Worm (Caenorhabditis elegans) whole organism, young adult: Measurements from ENCODE around the gene ZC262.13.

Experiments
- B0019.2 ChIP-seq: fragments of 200-800 bp; sonication (Bioruptor generic); conservative IDR thresholded peaks from 2 replicates; pipeline ENCODE4 v1.3.6; 2022; ENCODE audit warnings: missing genetic modification reagents, missing genetic modification characterization, missing compliant biosample characterization
- C17E4.6 ChIP-seq: fragments of 200-800 bp; sonication (Bioruptor generic); IDR thresholded peaks from 2 replicates; pipeline ENCODE4 v1.3.6; 2022; ENCODE audit warnings: missing genetic modification reagents, missing genetic modification characterization, missing compliant biosample characterization
- F23B12.7 ChIP-seq: sonication (generic microtip); optimal IDR thresholded peaks from 2 replicates; lab custom pipeline; 2017; ENCODE audit warnings: missing genetic modification characterization, mild to moderate bottlenecking, missing compliant biosample characterization, antibody characterized with exemption, moderate library complexity; ENCODE audit not compliant: insufficient read depth
- F39B2.1 ChIP-seq: fragments of 200-800 bp; sonication (Bioruptor generic); IDR thresholded peaks from 2 replicates; pipeline ENCODE4 v1.3.6; 2022; ENCODE audit warnings: missing genetic modification reagents, missing genetic modification characterization, missing compliant biosample characterization
- F52B5.7 ChIP-seq: sonication (generic microtip); optimal IDR thresholded peaks from 2 replicates; lab custom pipeline; 2016; ENCODE audit warnings: mild to moderate bottlenecking, missing genetic modification characterization, missing compliant biosample characterization
- F55B11.4 ChIP-seq: sonication (generic microtip); optimal IDR thresholded peaks from 2 replicates; lab custom pipeline; 2016; ENCODE audit warnings: missing compliant biosample characterization, missing genetic modification characterization, borderline replicate concordance; ENCODE audit not compliant: insufficient read depth
- K11D2.4 ChIP-seq: fragments of 200-800 bp; sonication (Bioruptor generic); IDR thresholded peaks from 2 replicates; pipeline ENCODE4 v1.3.6; 2022; ENCODE audit warnings: missing genetic modification reagents, missing genetic modification characterization, missing compliant biosample characterization
- K12H6.12 ChIP-seq: fragments of 200-800 bp; sonication (Bioruptor generic); optimal IDR thresholded peaks from 2 replicates; lab custom pipeline; 2018; ENCODE audit warnings: mild to moderate bottlenecking, missing genetic modification characterization, missing compliant biosample characterization
- T26A5.8 ChIP-seq: sonication (generic microtip); optimal IDR thresholded peaks from 2 replicates; lab custom pipeline; 2016; ENCODE audit warnings: missing genetic modification characterization, missing compliant biosample characterization
- Y53F4B.3 ChIP-seq: fragments of 200-800 bp; sonication (Bioruptor generic); IDR thresholded peaks from 2 replicates; pipeline ENCODE4 v1.3.6; 2022; ENCODE audit warnings: missing genetic modification reagents, missing genetic modification characterization, missing compliant biosample characterization
- Y95B8A.8 ChIP-seq: fragments of 200-800 bp; sonication (Bioruptor generic); IDR thresholded peaks from 2 replicates; pipeline ENCODE4 v1.3.6; 2022; ENCODE audit warnings: missing genetic modification reagents, missing genetic modification characterization, missing compliant biosample characterization
- ama-1 ChIP-seq, 3 experiments: fragments of 150-350 bp in 1 of 3; sonication (generic microtip) in 2 of 3; optimal IDR thresholded peaks; 2 replicates each; lab custom pipeline; 2014 to 2018; ENCODE audit warnings: missing biosample characterization in 2 of 3, missing genetic modification characterization in 2 of 3, missing genetic modification reagents in 2 of 3
- aptf-2 ChIP-seq: fragments of 200-800 bp; sonication (Bioruptor generic); conservative IDR thresholded peaks from 2 replicates; pipeline ENCODE4 v1.3.6; 2022; ENCODE audit warnings: missing genetic modification reagents, missing genetic modification characterization, missing compliant biosample characterization
- atf-7 ChIP-seq: sonication (generic microtip); optimal IDR thresholded peaks from 2 replicates; lab custom pipeline; 2017; ENCODE audit warnings: mild to moderate bottlenecking, missing genetic modification characterization, missing compliant biosample characterization
- attf-3 ChIP-seq: fragments of 200-800 bp; sonication (Bioruptor generic); conservative IDR thresholded peaks from 2 replicates; pipeline ENCODE4 v1.3.6; 2022; ENCODE audit warnings: missing genetic modification reagents, missing genetic modification characterization, missing compliant biosample characterization
- bed-1 ChIP-seq: fragments of 200-800 bp; sonication (Bioruptor generic); IDR thresholded peaks from 2 replicates; pipeline ENCODE4 v1.3.6; 2022; ENCODE audit warnings: missing genetic modification reagents, missing genetic modification characterization, missing compliant biosample characterization
- bed-2 ChIP-seq: fragments of 200-800 bp; sonication (Bioruptor generic); IDR thresholded peaks from 2 replicates; pipeline ENCODE4 v1.3.6; 2022; ENCODE audit warnings: missing genetic modification reagents, missing genetic modification characterization, missing compliant biosample characterization
- cebp-1 ChIP-seq, 2 experiments: fragments of 200-800 bp in 1 of 2; sonication (Bioruptor generic) in 1 of 2; sonication (generic microtip) in 1 of 2; IDR thresholded peaks in 1 of 2; optimal IDR thresholded peaks in 1 of 2; 2 replicates each; pipeline versions ENCODE4 v1.3.6 to Lab custom; 2017 to 2022; ENCODE audit warnings: missing compliant biosample characterization in 2 of 2, missing genetic modification characterization in 2 of 2, mild to moderate bottlenecking in 1 of 2, missing genetic modification reagents in 1 of 2, moderate library complexity in 1 of 2
- cebp-2 ChIP-seq: fragments of 200-800 bp; sonication (Bioruptor generic); IDR thresholded peaks from 2 replicates; pipeline ENCODE4 v1.3.6; 2022; ENCODE audit warnings: missing genetic modification characterization, missing compliant biosample characterization
- ceh-100 ChIP-seq: fragments of 200-800 bp; sonication (Bioruptor generic); IDR thresholded peaks from 2 replicates; pipeline ENCODE4 v1.3.6; 2022; ENCODE audit warnings: missing genetic modification reagents, missing genetic modification characterization, missing compliant biosample characterization
- ceh-27 ChIP-seq: fragments of 200-800 bp; sonication (Bioruptor generic); optimal IDR thresholded peaks from 2 replicates; lab custom pipeline; 2018; ENCODE audit warnings: mild to moderate bottlenecking, missing genetic modification characterization, moderate library complexity, missing compliant biosample characterization
- ceh-91 ChIP-seq: fragments of 200-800 bp; sonication (Bioruptor generic); IDR thresholded peaks from 2 replicates; pipeline ENCODE4 v1.3.6; 2022; ENCODE audit warnings: missing genetic modification reagents, missing genetic modification characterization, missing compliant biosample characterization
- dpff-1 ChIP-seq: sonication (generic microtip); optimal IDR thresholded peaks from 2 replicates; lab custom pipeline; 2017; ENCODE audit warnings: mild to moderate bottlenecking, missing genetic modification characterization, missing compliant biosample characterization
- dpl-1 ChIP-seq: fragments of 150-350 bp; optimal IDR thresholded peaks from 2 replicates; lab custom pipeline; 2014; ENCODE audit warnings: missing biosample characterization, missing genetic modification reagents, missing genetic modification characterization
- egl-18 ChIP-seq: fragments of 200-800 bp; sonication (Bioruptor generic); IDR thresholded peaks from 2 replicates; pipeline ENCODE4 v1.3.6; 2022; ENCODE audit warnings: missing genetic modification reagents, missing genetic modification characterization, missing compliant biosample characterization
- egl-44 ChIP-seq: fragments of 200-800 bp; sonication (Bioruptor generic); IDR thresholded peaks from 2 replicates; pipeline ENCODE4 v1.3.6; 2022; ENCODE audit warnings: missing genetic modification reagents, missing genetic modification characterization, missing compliant biosample characterization
- gei-17 ChIP-seq: fragments of 200-800 bp; sonication (Bioruptor generic); optimal IDR thresholded peaks from 2 replicates; lab custom pipeline; 2018; ENCODE audit warnings: mild to moderate bottlenecking, missing genetic modification characterization, missing compliant biosample characterization
- hlh-26 ChIP-seq: fragments of 200-800 bp; sonication (Bioruptor generic); conservative IDR thresholded peaks from 2 replicates; pipeline ENCODE4 v1.3.6; 2022; ENCODE audit warnings: missing genetic modification reagents, missing genetic modification characterization, missing compliant biosample characterization
- hmg-1.2 ChIP-seq: fragments of 200-800 bp; sonication (Bioruptor generic); IDR thresholded peaks from 2 replicates; pipeline ENCODE4 v1.3.6; 2022; ENCODE audit warnings: missing genetic modification reagents, missing genetic modification characterization, missing compliant biosample characterization
- hmg-20 ChIP-seq: fragments of 200-800 bp; sonication (Bioruptor generic); IDR thresholded peaks from 2 replicates; pipeline ENCODE4 v1.3.6; 2022; ENCODE audit warnings: missing genetic modification reagents, missing genetic modification characterization, missing compliant biosample characterization
- hrde-1 ChIP-seq: sonication (generic microtip); optimal IDR thresholded peaks from 2 replicates; lab custom pipeline; 2016; ENCODE audit warnings: missing genetic modification characterization, mild to moderate bottlenecking, missing compliant biosample characterization, moderate library complexity, missing genotype, missing genetic modification reagents, borderline replicate concordance
- lag-1 ChIP-seq: fragments of 200-800 bp; sonication (Bioruptor generic); IDR thresholded peaks from 2 replicates; pipeline ENCODE4 v1.3.6; 2022; ENCODE audit warnings: missing genetic modification reagents, missing genetic modification characterization, missing compliant biosample characterization
- let-526 ChIP-seq: fragments of 200-800 bp; sonication (Bioruptor generic); IDR thresholded peaks from 2 replicates; pipeline ENCODE4 v1.3.6; 2022; ENCODE audit warnings: missing genetic modification reagents, missing genetic modification characterization, missing compliant biosample characterization
- let-607 ChIP-seq, 2 experiments: fragments of 200-800 bp in 1 of 2; sonication (Bioruptor generic) in 1 of 2; sonication (generic microtip) in 1 of 2; optimal IDR thresholded peaks; 2 replicates each; lab custom pipeline; 2016 to 2018; ENCODE audit warnings: mild to moderate bottlenecking in 2 of 2, missing compliant biosample characterization in 2 of 2, missing genetic modification characterization in 2 of 2, moderate library complexity in 2 of 2, missing genotype in 1 of 2
- lin-40 ChIP-seq: sonication (generic microtip); optimal IDR thresholded peaks from 2 replicates; lab custom pipeline; 2016; ENCODE audit warnings: missing genetic modification characterization, mild to moderate bottlenecking, missing compliant biosample characterization, missing genotype, missing genetic modification reagents
- lsl-1 ChIP-seq: fragments of 200-800 bp; sonication (Bioruptor generic); optimal IDR thresholded peaks from 2 replicates; lab custom pipeline; 2018; ENCODE audit warnings: mild to moderate bottlenecking, missing genetic modification characterization, moderate library complexity, missing compliant biosample characterization
- madf-6 ChIP-seq: fragments of 200-800 bp; sonication (Bioruptor generic); IDR thresholded peaks from 2 replicates; pipeline ENCODE4 v1.3.6; 2022; ENCODE audit warnings: missing genetic modification reagents, missing genetic modification characterization, missing compliant biosample characterization
- mcd-1 ChIP-seq: fragments of 200-800 bp; sonication (Bioruptor generic); IDR thresholded peaks from 2 replicates; pipeline ENCODE4 v1.3.6; 2022; ENCODE audit warnings: missing genetic modification reagents, missing genetic modification characterization, missing compliant biosample characterization
- nfya-1 ChIP-seq: sonication (generic microtip); optimal IDR thresholded peaks from 2 replicates; lab custom pipeline; 2017; ENCODE audit warnings: antibody characterized with exemption, missing compliant biosample characterization, missing genetic modification characterization, borderline replicate concordance; ENCODE audit not compliant: insufficient read depth
- nfya-2 ChIP-seq: fragments of 200-800 bp; sonication (Bioruptor generic); IDR thresholded peaks from 2 replicates; pipeline ENCODE4 v1.3.6; 2022; ENCODE audit warnings: missing genetic modification reagents, missing genetic modification characterization, missing compliant biosample characterization
- nfyb-1 ChIP-seq: fragments of 200-800 bp; sonication (Bioruptor generic); IDR thresholded peaks from 2 replicates; pipeline ENCODE4 v1.3.6; 2022; ENCODE audit warnings: missing genetic modification reagents, missing genetic modification characterization, missing compliant biosample characterization
- nhr-27 ChIP-seq: fragments of 200-800 bp; sonication (Bioruptor generic); optimal IDR thresholded peaks from 2 replicates; lab custom pipeline; 2018; ENCODE audit warnings: mild to moderate bottlenecking, missing genetic modification characterization, moderate library complexity, missing compliant biosample characterization
- rec-8 ChIP-seq, 2 experiments: sonication (generic microtip); optimal IDR thresholded peaks; 2 replicates each; lab custom pipeline; 2016; ENCODE audit warnings: mild to moderate bottlenecking in 2 of 2, missing genetic modification characterization in 2 of 2, missing genetic modification reagents in 2 of 2, missing genotype in 2 of 2, missing biosample characterization in 1 of 2, missing compliant biosample characterization in 1 of 2, moderate library complexity in 1 of 2
- tbx-9 ChIP-seq: sonication (generic microtip); optimal IDR thresholded peaks from 2 replicates; lab custom pipeline; 2016; ENCODE audit warnings: borderline replicate concordance, missing genetic modification characterization, inconsistent platforms, missing compliant biosample characterization
- xnd-1 ChIP-seq: sonication (generic microtip); optimal IDR thresholded peaks from 2 replicates; lab custom pipeline; 2016; ENCODE audit warnings: missing genotype, missing genetic modification reagents, missing genetic modification characterization, missing compliant biosample characterization
- ztf-18 ChIP-seq: sonication (generic microtip); optimal IDR thresholded peaks from 2 replicates; lab custom pipeline; 2016; ENCODE audit warnings: missing genotype, mild to moderate bottlenecking, missing genetic modification characterization, missing compliant biosample characterization

The ZC262.13 gene

ce11 chrIII:8319100-8319499 lies 6.9 kb upstream of the ZC262.13 start, which contains the start of gene F10E9.11 (continued):
- TF ChIP-seq ama-1 (optimal IDR thresholded peaks at IDR 0.05; lab: Kevin White, UChicago): no peak
- TF ChIP-seq ama-1 (GFP tag; optimal IDR thresholded peaks at IDR 0.05; lab: Kevin White, UChicago): no peak
- peak; percentile 58; the same call in 1 of the 2 replicates for TF ChIP-seq K11D2.4
- TF ChIP-seq nfya-2 (GFP tag; lab: Robert Waterston, UW): no peak
- TF ChIP-seq rec-8 (tag; optimal IDR thresholded peaks at IDR 0.05; lab: Kevin White, UChicago): peak in 1 of 2 experiments; percentile 66
- TF ChIP-seq ceh-27 (GFP tag; lab: Kevin White, UChicago): peak; percentile 95
- TF ChIP-seq T26A5.8: no peak
- TF ChIP-seq egl-44 (GFP tag; lab: Robert Waterston, UW): no peak
- no peak for TF ChIP-seq F52B5.7
- peak; percentile 69 for TF ChIP-seq lsl-1 (GFP tag; lab: Kevin White, UChicago)
- no peak for TF ChIP-seq cebp-2 (GFP tag; lab: Robert Waterston, UW)
- TF ChIP-seq mcd-1: peak; percentile 71
- 0 out of 2 replicates have a peak, but pooled peaks have one; percentile 55 for TF ChIP-seq ceh-91 (GFP tag; lab: Robert Waterston, UW)
- TF ChIP-seq ztf-18 (tag; lab: Kevin White, UChicago): peak; percentile 39
- TF ChIP-seq nfya-1 (tag; lab: Kevin White, UChicago): no peak
- peak in 1 of 2 experiments; percentile 33 for TF ChIP-seq let-607 (tag; optimal IDR thresholded peaks at IDR 0.05; lab: Kevin White, UChicago)
- TF ChIP-seq bed-2 (GFP tag; lab: Robert Waterston, UW): peak; percentile 83; the same call in 1 of the 2 replicates
- TF ChIP-seq hmg-1.2 (GFP tag; lab: Robert Waterston, UW): peak; percentile 96
- TF ChIP-seq attf-3 (GFP tag; lab: Robert Waterston, UW): peak; percentile 73
- TF ChIP-seq hmg-20 (GFP tag; lab: Robert Waterston, UW): peak; percentile 44; the same call in 1 of the 2 replicates
- TF ChIP-seq xnd-1 (tag; lab: Kevin White, UChicago): peak; percentile 32
- TF ChIP-seq let-526 (GFP tag; lab: Robert Waterston, UW): peak; percentile 81
- TF ChIP-seq egl-18 (GFP tag; lab: Robert Waterston, UW): no peak
- 0 out of 2 replicates have a peak, but pooled peaks have one; percentile 37 for TF ChIP-seq aptf-2 (GFP tag; lab: Robert Waterston, UW)
- TF ChIP-seq B0019.2 (GFP tag; lab: Robert Waterston, UW): peak; percentile 74
- no peak for TF ChIP-seq hlh-26 (GFP tag; lab: Robert Waterston, UW)
- no peak for TF ChIP-seq Y53F4B.3
- peak; percentile 58; the same call in 1 of the 2 replicates for TF ChIP-seq Y95B8A.8 (GFP tag; lab: Robert Waterston, UW)
- TF ChIP-seq ceh-100 (GFP tag; lab: Robert Waterston, UW): peak; percentile 56; the same call in 1 of the 2 replicates
- peak; percentile 57 for TF ChIP-seq K12H6.12 (tag; lab: Kevin White, UChicago)
- TF ChIP-seq madf-6 (GFP tag; lab: Robert Waterston, UW): peak; percentile 84
- no peak for TF ChIP-seq F55B11.4 (tag; lab: Kevin White, UChicago)
- no peak for TF ChIP-seq tbx-9
- peak; percentile 39 for TF ChIP-seq F23B12.7
- 0 out of 2 replicates have a peak, but pooled peaks have one; percentile 25 for TF ChIP-seq cebp-1 (GFP tag; IDR thresholded peaks at IDR 0.05; lab: Robert Waterston, UW)
- no peak for TF ChIP-seq cebp-1 (tag; optimal IDR thresholded peaks at IDR 0.05; lab: Kevin White, UChicago)
- peak; percentile 42 for TF ChIP-seq lin-40 (tag; lab: Kevin White, UChicago)
- TF ChIP-seq dpl-1 (GFP tag; lab: Kevin White, UChicago): peak; percentile 88
- TF ChIP-seq C17E4.6 (GFP tag; lab: Robert Waterston, UW): 0 out of 2 replicates have a peak, but pooled peaks have one; percentile 37
- TF ChIP-seq lag-1 (GFP tag; lab: Robert Waterston, UW): no peak
- TF ChIP-seq dpff-1 (tag; lab: Kevin White, UChicago): no peak
- no peak for TF ChIP-seq gei-17 (GFP tag; lab: Kevin White, UChicago)
- no peak for TF ChIP-seq bed-1
- no peak for TF ChIP-seq F39B2.1 (GFP tag; lab: Robert Waterston, UW)
- no peak for TF ChIP-seq atf-7 (tag; lab: Kevin White, UChicago)
- peak; percentile 64 for TF ChIP-seq nfyb-1 (GFP tag; lab: Robert Waterston, UW)
- no peak for TF ChIP-seq nhr-27 (tag; lab: Kevin White, UChicago)
- no peak for TF ChIP-seq hrde-1 (tag; lab: Kevin White, UChicago)
